Fruit fly (Drosophila melanogaster) whole organism: ENCODE results near the gene Usp1.

ENCODE experiments used
- CG8478 ChIP-seq: fragments of >200 bp; optimal IDR thresholded peaks from 2 replicates; lab custom pipeline; 2018; ENCODE audit warnings: inconsistent platforms
- Dll ChIP-seq: fragments of >200 bp; optimal IDR thresholded peaks from 2 replicates; lab custom pipeline; 2017
- EcR ChIP-seq, 2 experiments: fragments of >200 bp; optimal IDR thresholded peaks; 2 replicates each; lab custom pipeline; 2017; ENCODE audit warnings: missing biosample characterization in 2 of 2, missing genetic modification characterization in 2 of 2, missing genetic modification reagents in 2 of 2
- pan ChIP-seq: fragments of >200 bp; optimal IDR thresholded peaks from 2 replicates; lab custom pipeline; 2017
- psq ChIP-seq: fragments of >200 bp; optimal IDR thresholded peaks from 2 replicates; lab custom pipeline; 2017
- usp ChIP-seq: fragments of >200 bp; optimal IDR thresholded peaks from 2 replicates; lab custom pipeline; 2017; ENCODE audit warnings: missing biosample characterization, missing genetic modification characterization, mixed read lengths

Gene Usp1

dm6 chr3R:29250272-29251018, 21.5 kb downstream of the Usp1 start, which contains the start of gene SP1029:
Gene SP1029 (minus strand): TSS chr3R:29250451.
- TF ChIP-seq EcR (GFP tag; optimal IDR thresholded peaks at IDR 0.05; lab: Kevin White, UChicago) (peak in 1 of 2 experiments; percentile 37), psq (lab: Kevin White, UChicago) (no peak), Dll (no peak), CG8478 (no peak), usp (GFP tag; lab: Kevin White, UChicago) (no peak), pan (lab: Kevin White, UChicago) (no peak)

dm6 chr3R:29251418-29251817, 22.5 kb downstream of the Usp1 start:
- TF ChIP-seq EcR (GFP tag; optimal IDR thresholded peaks at IDR 0.05; lab: Kevin White, UChicago): no peak
- no peak for TF ChIP-seq psq (lab: Kevin White, UChicago)
- TF ChIP-seq usp (GFP tag; lab: Kevin White, UChicago): no peak
- TF ChIP-seq pan (lab: Kevin White, UChicago): no peak
- TF ChIP-seq Dll: no peak
- no peak for TF ChIP-seq CG8478

dm6 chr3R:29253874-29254273, 24.9 kb downstream of the Usp1 start:
- no peak for TF ChIP-seq psq (lab: Kevin White, UChicago)
- TF ChIP-seq EcR (GFP tag; optimal IDR thresholded peaks at IDR 0.05; lab: Kevin White, UChicago): peak in 1 of 2 experiments; percentile 50

- TF ChIP-seq CG8478: no peak
- no peak for TF ChIP-seq psq (lab: Kevin White, UChicago)
- TF ChIP-seq EcR (GFP tag; optimal IDR thresholded peaks at IDR 0.05; lab: Kevin White, UChicago): no peak
- no peak for TF ChIP-seq Dll
- no peak for TF ChIP-seq usp (GFP tag; lab: Kevin White, UChicago)
Observed at dm6 chr3R:29254383-29254782, 25.4 kb downstream of the Usp1 start.

- TF ChIP-seq CG8478 (no peak), Dll (no peak), EcR (GFP tag; optimal IDR thresholded peaks at IDR 0.05; lab: Kevin White, UChicago) (no peak), pan (lab: Kevin White, UChicago) (no peak), usp (GFP tag; lab: Kevin White, UChicago) (no peak), psq (lab: Kevin White, UChicago) (no peak)
Observed at dm6 chr3R:29255166-29255962, 26.4 kb downstream of the Usp1 start, which contains the start of gene stg. Gene stg (minus strand): TSS chr3R:29255800.

dm6 chr3R:29255963-29256527, 27.1 kb downstream of the Usp1 start, which contains the start of gene CG45544:
Gene CG45544 (plus strand): TSS chr3R:29256485.
- TF ChIP-seq pan (lab: Kevin White, UChicago) (peak; percentile 1), EcR (GFP tag; optimal IDR thresholded peaks at IDR 0.05; lab: Kevin White, UChicago) (peak in 1 of 2 experiments; percentile 12), psq (lab: Kevin White, UChicago) (no peak)

- no peak for TF ChIP-seq pan (lab: Kevin White, UChicago)
- no peak for TF ChIP-seq EcR (GFP tag; optimal IDR thresholded peaks at IDR 0.05; lab: Kevin White, UChicago)
- TF ChIP-seq usp (GFP tag; lab: Kevin White, UChicago): no peak
- no peak for TF ChIP-seq CG8478
- TF ChIP-seq Dll: no peak
- no peak for TF ChIP-seq psq (lab: Kevin White, UChicago)
Observed at dm6 chr3R:29256811-29257439, 28.0 kb downstream of the Usp1 start.

- no peak for TF ChIP-seq usp (GFP tag; lab: Kevin White, UChicago)
- TF ChIP-seq psq (lab: Kevin White, UChicago): no peak
- no peak for TF ChIP-seq EcR (GFP tag; optimal IDR thresholded peaks at IDR 0.05; lab: Kevin White, UChicago)
- TF ChIP-seq CG8478: no peak
- no peak for TF ChIP-seq pan (lab: Kevin White, UChicago)
- no peak for TF ChIP-seq Dll
Observed at dm6 chr3R:29257890-29258691, 29.1 kb downstream of the Usp1 start.

- TF ChIP-seq EcR (GFP tag; optimal IDR thresholded peaks at IDR 0.05; lab: Kevin White, UChicago): no peak
- TF ChIP-seq pan (lab: Kevin White, UChicago): no peak
- no peak for TF ChIP-seq psq (lab: Kevin White, UChicago)
- no peak for TF ChIP-seq usp (GFP tag; lab: Kevin White, UChicago)
- no peak for TF ChIP-seq CG8478
- TF ChIP-seq Dll: no peak
Observed at dm6 chr3R:29259466-29260132, 30.6 kb downstream of the Usp1 start.

- no peak for TF ChIP-seq psq (lab: Kevin White, UChicago)
- no peak for TF ChIP-seq EcR (GFP tag; optimal IDR thresholded peaks at IDR 0.05; lab: Kevin White, UChicago)
- no peak for TF ChIP-seq usp (GFP tag; lab: Kevin White, UChicago)
- no peak for TF ChIP-seq pan (lab: Kevin White, UChicago)
- no peak for TF ChIP-seq Dll
- no peak for TF ChIP-seq CG8478
Observed at dm6 chr3R:29262481-29262880, 33.5 kb downstream of the Usp1 start.
